Fruit fly (Drosophila melanogaster) ovary, adult (tissue): ENCODE data around the gene CG9222.

Source experiments
- CG17801 ChIP-seq: fragments of 200-800 bp; optimal IDR thresholded peaks from 2 replicates; lab custom pipeline; 2019; ENCODE audit warnings: missing biosample characterization, mild to moderate bottlenecking, missing genetic modification characterization, moderate library complexity; ENCODE audit not compliant: partially characterized antibody

Gene CG9222

dm6 chr2L:6130522-6131073, at the start of gene CG9222, which contains the start of the genes B9d2 and tctn:
Gene CG9222, plus strand, starts transcription at chr2L:6131023.
Gene B9d2, minus strand, starts transcription at chr2L:6130651.
Gene tctn, minus strand, starts transcription at chr2L:6130651.
- no peak for TF ChIP-seq CG17801

- no peak for TF ChIP-seq CG17801
Measured at dm6 chr2L:6081134-6081832, 49.5 kb upstream of the CG9222 start.

- TF ChIP-seq CG17801, result no peak
Measured at dm6 chr2L:6082157-6082645, 48.6 kb upstream of the CG9222 start, which contains the start of gene Kr-h1. Gene Kr-h1, plus strand, starts transcription at chr2L:6082603.

dm6 chr2L:6082936-6083627, 47.7 kb upstream of the CG9222 start:
- peak; percentile 28 for TF ChIP-seq CG17801

dm6 chr2L:6084694-6085093, 46.1 kb upstream of the CG9222 start:
- no peak for TF ChIP-seq CG17801

DNA sequence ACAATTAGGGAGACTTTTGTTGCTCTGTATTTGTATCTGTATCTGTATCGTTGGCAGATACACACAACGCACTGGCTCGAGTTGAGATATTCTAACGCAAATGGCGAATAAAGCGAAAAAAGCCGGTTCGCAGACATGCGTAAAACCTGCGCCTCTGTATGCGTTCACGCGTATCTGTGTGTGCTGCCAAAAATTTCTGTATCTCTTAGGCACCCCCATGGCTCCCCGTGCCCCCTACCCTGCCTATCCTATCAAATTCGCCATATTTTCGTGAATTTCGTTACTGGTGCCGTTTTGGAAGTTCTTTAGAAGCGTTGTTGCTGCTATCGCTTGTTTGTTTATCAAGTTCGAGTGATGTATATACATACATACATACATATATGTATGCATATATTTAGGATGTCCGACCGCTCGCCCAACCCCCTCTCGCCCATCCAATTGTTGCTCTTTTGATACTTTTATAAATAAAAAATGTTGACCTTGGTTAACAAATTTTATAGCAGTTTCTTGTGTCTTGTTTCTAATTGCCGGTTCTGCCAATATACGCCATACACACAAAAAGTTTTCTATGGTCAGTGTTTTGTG, 45.0 kb upstream of the CG9222 start:
- no peak for TF ChIP-seq CG17801

DNA sequence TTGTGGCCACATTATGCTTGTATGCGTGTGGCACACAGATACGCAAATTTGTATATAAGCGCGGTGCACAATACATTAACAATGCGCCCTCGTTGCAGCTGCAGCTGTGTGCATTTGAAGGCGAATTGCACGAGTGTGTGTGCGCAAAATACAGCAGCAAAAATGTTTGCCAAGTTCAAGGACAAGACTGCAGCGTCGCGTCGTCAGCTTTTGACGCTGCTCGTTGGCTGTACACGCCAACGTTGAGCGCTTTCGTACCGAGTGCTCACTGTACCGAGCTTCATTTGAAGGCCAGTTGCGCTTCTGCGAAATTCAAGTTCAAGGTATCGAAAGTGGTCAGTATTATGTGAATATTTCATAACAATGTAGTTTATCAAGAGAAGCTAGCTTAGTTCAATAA, 44.1 kb upstream of the CG9222 start:
- TF ChIP-seq CG17801, result no peak

DNA sequence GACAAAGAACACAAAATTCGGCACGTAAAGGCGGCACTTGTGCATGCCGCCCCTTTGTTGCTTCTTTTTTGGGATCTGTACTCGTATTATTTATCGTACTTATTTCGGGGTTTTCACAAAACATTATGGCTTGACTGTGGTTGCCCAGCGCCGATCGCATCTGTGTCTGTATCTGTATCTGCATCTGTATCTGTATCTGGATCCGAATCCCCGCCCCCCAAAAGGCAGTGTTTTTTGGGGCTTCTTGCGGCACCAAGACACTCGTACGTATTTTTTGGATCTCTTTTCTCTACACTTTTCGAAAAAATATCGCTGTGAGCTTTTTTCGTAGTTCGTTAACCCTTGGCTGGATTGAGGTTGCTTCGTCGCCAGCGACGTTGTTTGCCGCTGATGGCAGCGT, 43.1 kb upstream of the CG9222 start:
- no peak for TF ChIP-seq CG17801

DNA sequence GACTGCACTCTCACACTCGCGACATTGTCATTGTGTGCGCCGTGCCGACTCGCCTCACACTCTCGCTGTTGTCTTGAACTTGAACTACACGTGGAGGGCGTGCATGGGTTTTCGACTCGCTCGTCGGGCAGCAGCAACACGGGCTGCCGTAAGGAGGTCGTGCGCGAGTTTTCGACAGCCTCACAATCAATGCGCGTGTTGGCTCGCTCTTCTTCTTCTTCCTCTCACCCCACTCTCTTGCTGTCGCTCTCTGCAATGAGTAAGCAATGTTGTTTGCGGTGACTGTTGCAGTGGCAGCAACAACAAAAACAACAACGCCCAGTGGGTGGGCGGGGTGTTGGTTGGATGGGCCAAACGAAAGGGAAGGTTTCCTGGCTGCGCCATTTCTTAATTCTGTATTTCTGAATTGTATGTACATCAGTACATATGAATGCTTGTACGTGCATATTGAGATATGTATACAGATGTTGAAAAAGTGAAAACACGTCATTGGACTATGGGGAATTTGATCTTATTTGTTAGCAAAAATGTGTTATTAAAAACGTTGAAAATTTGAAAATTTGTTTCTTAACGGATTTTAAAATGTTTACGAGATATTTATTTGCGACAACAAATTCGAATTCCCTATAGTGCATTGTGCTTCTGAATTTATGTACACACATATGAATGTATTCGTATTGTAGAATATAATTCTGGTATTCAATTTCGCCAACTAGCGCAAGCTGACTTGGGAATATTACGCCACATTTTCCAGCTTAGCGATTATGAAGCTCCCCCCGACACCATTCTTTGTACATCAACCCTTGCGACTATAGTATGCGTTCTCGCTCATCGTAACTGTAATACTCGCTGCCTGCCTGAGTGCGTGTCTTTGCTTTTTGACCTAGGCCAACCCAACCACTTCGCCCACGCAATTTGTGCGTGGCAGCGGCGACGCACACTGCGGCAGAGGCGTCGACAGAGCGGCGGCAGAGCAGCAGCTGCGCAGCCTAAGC, 42.2 kb upstream of the CG9222 start:
- peak; percentile 75 for TF ChIP-seq CG17801

DNA sequence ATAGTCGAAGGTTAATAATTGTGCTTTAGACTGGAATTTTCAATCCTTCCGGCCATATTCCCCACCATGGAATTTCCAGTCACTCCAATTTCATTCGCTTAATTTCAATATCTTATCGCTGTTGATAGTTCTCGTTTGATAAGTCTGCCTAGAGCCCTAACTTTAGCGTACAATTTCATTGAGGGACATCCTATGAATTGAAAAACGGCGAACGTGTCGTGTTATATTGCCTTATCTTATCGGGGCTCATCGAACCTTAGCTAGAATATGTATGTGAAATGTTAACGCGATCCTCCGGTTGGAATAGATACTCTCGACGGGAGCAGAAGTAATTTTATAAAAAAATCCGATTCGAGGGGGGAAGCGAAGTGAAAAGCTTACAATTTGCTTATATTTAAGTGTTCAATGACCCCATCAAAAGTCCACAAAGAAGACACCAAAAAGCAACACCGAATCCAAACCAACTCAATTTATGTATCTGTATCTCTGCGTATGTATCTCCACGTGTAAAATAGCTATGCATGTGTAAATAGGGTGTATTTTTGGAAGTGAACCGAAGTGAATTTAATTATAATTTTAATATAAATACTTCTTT, 41.1 kb upstream of the CG9222 start:
- no peak for TF ChIP-seq CG17801

- TF ChIP-seq CG17801, result no peak
Measured at dm6 chr2L:6090365-6090764, 40.5 kb upstream of the CG9222 start.

dm6 chr2L:6090786-6091716, 39.8 kb upstream of the CG9222 start, which contains the start of gene CG45075:
Gene CG45075, plus strand, starts transcription at chr2L:6091412.
- TF ChIP-seq CG17801, result no peak

DNA sequence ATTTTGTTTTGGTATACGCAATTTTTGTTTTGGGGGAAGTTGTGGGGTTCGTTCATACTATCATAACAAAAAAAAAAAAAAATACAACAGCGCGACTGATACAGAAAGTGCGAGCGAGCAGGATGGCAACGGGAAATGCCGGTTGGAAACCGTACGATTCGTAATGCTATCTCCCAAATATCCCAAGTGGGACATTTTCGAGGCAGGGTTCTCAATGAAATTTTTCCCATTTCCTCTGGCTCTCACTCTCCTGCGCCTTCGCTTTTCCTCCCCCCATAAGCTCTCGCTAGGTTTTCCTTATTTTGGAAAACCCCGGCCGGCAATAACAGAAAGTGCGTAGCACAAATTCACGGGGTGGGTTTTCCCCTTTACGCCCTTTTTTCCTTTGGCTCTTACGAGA, 38.5 kb upstream of the CG9222 start:
- no peak for TF ChIP-seq CG17801
